Fruit fly (Drosophila melanogaster): Measurements from ENCODE around the gene Ptpa.

DNA sequence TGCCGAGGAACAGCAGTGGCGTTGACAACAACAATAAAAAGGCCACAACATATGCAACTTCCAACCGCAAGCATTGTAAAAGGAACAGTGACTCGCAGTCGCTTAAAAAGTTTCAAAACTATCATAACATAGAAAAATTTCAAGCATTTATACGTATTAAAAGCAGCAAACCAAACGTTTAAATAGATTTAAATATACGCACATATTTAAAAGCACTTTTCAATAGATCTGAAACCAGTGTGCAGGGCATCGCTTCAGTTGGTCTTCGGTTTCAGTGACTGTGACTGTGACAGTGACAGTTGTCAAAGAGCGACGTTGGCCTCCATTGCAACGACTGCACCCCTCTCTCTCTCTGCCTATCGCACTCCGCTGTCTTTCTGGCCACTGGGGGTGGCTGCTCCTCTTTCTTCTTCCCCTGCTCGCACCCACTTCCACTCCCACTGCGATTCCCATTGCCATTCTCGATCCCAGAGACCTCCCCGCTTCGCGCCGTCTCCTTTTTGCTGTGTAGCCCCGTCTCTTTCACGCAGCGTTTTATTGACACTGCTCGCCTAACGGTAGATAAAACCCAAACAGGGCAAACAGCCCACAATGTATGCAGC is 28.6 kb upstream of the Ptpa start:
- TF ChIP-seq CG13296 (GFP tag; optimal IDR thresholded peaks at IDR 0.05) (no peak), CG17829 (tag; optimal IDR thresholded peaks at IDR 0.05) (peak; percentile 84), Nf-YC (tag; optimal IDR thresholded peaks at IDR 0.05) (no peak), CG15073 (GFP tag; optimal IDR thresholded peaks at IDR 0.05) (no peak), Fer2 (tag; optimal IDR thresholded peaks at IDR 0.05) (no peak), HLH3B (GFP tag; IDR thresholded peaks at IDR 0.05) (peak; percentile 93), CTCF (GFP tag; optimal IDR thresholded peaks at IDR 0.05) (peak; percentile 46), CG4404 (GFP tag; IDR thresholded peaks at IDR 0.05) (peak; percentile 61), h (optimal IDR thresholded peaks at IDR 0.05) (no peak), HmgD (GFP tag; optimal IDR thresholded peaks at IDR 0.05) (no peak), sisA (GFP tag; IDR thresholded peaks at IDR 0.05) (peak; percentile 93), GATAe (GFP tag; conservative IDR thresholded peaks at IDR 0.05) (no peak; the same call in 1 of the 2 replicates)
